Fruit fly (Drosophila melanogaster): Measurements from ENCODE around the gene CG7730.

The CG7730 gene

DNA sequence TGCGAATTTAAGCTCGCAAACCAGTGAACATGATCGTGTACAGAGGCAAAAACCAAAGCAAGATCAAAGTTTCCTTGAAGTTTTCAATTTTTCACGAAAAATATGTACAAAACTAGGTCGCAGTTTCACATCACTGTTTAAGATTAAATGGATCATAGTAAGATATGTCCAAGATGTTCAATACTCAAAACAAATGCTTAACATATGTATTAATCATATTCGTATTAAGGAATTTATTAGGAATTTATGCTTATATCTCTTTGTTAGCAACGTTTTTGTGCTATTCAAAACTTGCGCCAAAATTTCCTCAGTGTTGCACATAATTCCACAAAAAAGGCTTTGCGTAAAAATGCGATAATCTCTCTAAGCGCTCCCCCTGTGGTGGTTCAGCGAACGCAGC lies 40.0 kb upstream of the CG7730 start:
- TF ChIP-seq HLH4C (GFP tag; IDR thresholded peaks at IDR 0.05; ENCODE audit: partially characterized antibody) = no peak
- TF ChIP-seq CG12236 (GFP tag; optimal IDR thresholded peaks at IDR 0.05) = no peak
- TF ChIP-seq CG13123 (GFP tag; optimal IDR thresholded peaks at IDR 0.05) = no peak
- TF ChIP-seq pan (optimal IDR thresholded peaks at IDR 0.05) = no peak
- peak in 1 of 2 experiments; percentile 10 for TF ChIP-seq pan (GFP tag; optimal IDR thresholded peaks at IDR 0.05 in 1 of 2, IDR thresholded peaks at IDR 0.05 in 1 of 2)
- no peak for TF ChIP-seq CG15269 (tag; optimal IDR thresholded peaks at IDR 0.05)

DNA sequence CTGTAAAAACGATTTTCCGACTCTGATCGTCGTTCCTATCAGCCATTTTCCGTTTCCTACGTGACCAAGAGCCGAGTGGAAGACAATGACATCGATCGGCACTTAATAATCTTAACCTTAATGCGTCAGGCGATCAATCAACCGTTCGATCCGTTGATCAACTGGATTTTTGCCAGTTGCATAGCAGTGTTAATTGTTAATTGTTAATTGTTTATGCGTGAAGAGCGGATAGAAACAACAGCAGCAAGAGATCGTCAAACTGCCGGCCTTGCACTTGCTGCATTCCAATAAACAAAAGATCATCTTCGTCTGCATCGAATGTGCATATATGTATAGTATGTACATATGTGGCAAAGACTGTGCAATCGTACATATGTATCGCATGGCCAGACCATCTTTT lies 38.8 kb upstream of the CG7730 start:
- no peak for TF ChIP-seq CG3163 (GFP tag; optimal IDR thresholded peaks at IDR 0.05)
- TF ChIP-seq fd102C (GFP tag; optimal IDR thresholded peaks at IDR 0.05) = no peak
- TF ChIP-seq hth (optimal IDR thresholded peaks at IDR 0.05) = no peak
- TF ChIP-seq crp (GFP tag; optimal IDR thresholded peaks at IDR 0.05) = no peak
- no peak for TF ChIP-seq CG2875 (GFP tag; optimal IDR thresholded peaks at IDR 0.05)
- no peak for TF ChIP-seq E2f2 (GFP tag; IDR thresholded peaks at IDR 0.05)
- no peak for TF ChIP-seq Six4 (GFP tag; optimal IDR thresholded peaks at IDR 0.05)
- TF ChIP-seq zf30C (GFP tag; optimal IDR thresholded peaks at IDR 0.05) = no peak
- TF ChIP-seq jumu (GFP tag; optimal IDR thresholded peaks at IDR 0.05) = no peak
- no peak for TF ChIP-seq her (GFP tag; optimal IDR thresholded peaks at IDR 0.05)

DNA sequence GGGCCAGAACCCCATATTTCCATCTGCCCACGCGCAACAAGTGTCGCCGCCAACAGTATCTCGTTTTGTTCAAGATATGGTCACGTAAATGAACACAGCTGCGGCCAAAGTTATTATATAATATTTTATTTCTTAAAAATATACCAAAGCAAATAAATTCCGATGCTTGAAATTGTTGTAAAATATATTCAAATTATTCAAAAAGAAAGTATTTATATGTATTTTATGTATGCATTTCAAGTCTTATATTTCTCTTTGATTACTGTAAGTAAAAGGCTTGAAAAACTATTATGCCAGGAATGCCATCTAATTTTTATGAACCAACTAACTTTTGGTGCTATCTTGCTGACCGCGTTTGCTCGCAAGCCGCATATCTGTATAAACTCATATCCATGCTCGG lies 38.1 kb upstream of the CG7730 start:
- TF ChIP-seq CG6689 (GFP tag; IDR thresholded peaks at IDR 0.05) = no peak
- no peak for TF ChIP-seq CG10462 (GFP tag; optimal IDR thresholded peaks at IDR 0.05)
- TF ChIP-seq CG7372 (GFP tag; IDR thresholded peaks at IDR 0.05) = no peak
- no peak for TF ChIP-seq Hr3 (GFP tag; optimal IDR thresholded peaks at IDR 0.05)
- TF ChIP-seq hkb (optimal IDR thresholded peaks at IDR 0.05) = no peak
- peak; percentile 61 for TF ChIP-seq hkb (GFP tag; IDR thresholded peaks at IDR 0.05)
- TF ChIP-seq Oli (tag; optimal IDR thresholded peaks at IDR 0.05) = peak; percentile 54
- no peak for TF ChIP-seq CG8281 (tag; optimal IDR thresholded peaks at IDR 0.05)
- no peak for TF ChIP-seq CG13287 (GFP tag; IDR thresholded peaks at IDR 0.05; ENCODE audit: partially characterized antibody)
- no peak for TF ChIP-seq CG11398 (GFP tag; optimal IDR thresholded peaks at IDR 0.05)
- 0 out of 3 replicates have a peak, but pooled peaks have one; percentile 31 for TF ChIP-seq so (GFP tag; IDR thresholded peaks at IDR 0.05)
- peak in 1 of 2 experiments; percentile 9 for TF ChIP-seq Hr78 (GFP tag; optimal IDR thresholded peaks at IDR 0.05)
- no peak for TF ChIP-seq Bgb (GFP tag; IDR thresholded peaks at IDR 0.05; ENCODE audit: partially characterized antibody)
- TF ChIP-seq NFAT (GFP tag; IDR thresholded peaks at IDR 0.05) = no peak
- no peak for TF ChIP-seq btn (GFP tag; optimal IDR thresholded peaks at IDR 0.05)
- no peak for TF ChIP-seq CHES-1-like (GFP tag; optimal IDR thresholded peaks at IDR 0.05)
- TF ChIP-seq vfl (GFP tag; optimal IDR thresholded peaks at IDR 0.05) = no peak
- peak; percentile 43 for TF ChIP-seq Ssrp (tag; optimal IDR thresholded peaks at IDR 0.05)
- TF ChIP-seq CG10565 (GFP tag; optimal IDR thresholded peaks at IDR 0.05) = no peak
- peak; percentile 39 for TF ChIP-seq CG17385 (GFP tag; optimal IDR thresholded peaks at IDR 0.05)
- no peak for TF ChIP-seq mam (GFP tag; optimal IDR thresholded peaks at IDR 0.05)
- TF ChIP-seq CG12391 (tag; optimal IDR thresholded peaks at IDR 0.05) = no peak
- TF ChIP-seq CG34376 (GFP tag; optimal IDR thresholded peaks at IDR 0.05) = no peak
- no peak for TF ChIP-seq br (optimal IDR thresholded peaks at IDR 0.05)
- no peak for TF ChIP-seq ind (GFP tag; optimal IDR thresholded peaks at IDR 0.05)
- TF ChIP-seq fd96Cb (tag; optimal IDR thresholded peaks at IDR 0.05) = peak; percentile 29
- no peak for TF ChIP-seq NC2α (GFP tag; optimal IDR thresholded peaks at IDR 0.05)
- TF ChIP-seq HLHmδ (GFP tag; optimal IDR thresholded peaks at IDR 0.05) = no peak
- no peak for TF ChIP-seq B-H2 (GFP tag; optimal IDR thresholded peaks at IDR 0.05)
- TF ChIP-seq pho (GFP tag; optimal IDR thresholded peaks at IDR 0.05) = no peak
- TF ChIP-seq Drgx (GFP tag; IDR thresholded peaks at IDR 0.05) = peak; percentile 77
- peak; percentile 40 for TF ChIP-seq bcd (GFP tag; optimal IDR thresholded peaks at IDR 0.05)
- peak; percentile 32 for TF ChIP-seq Deaf1 (tag; optimal IDR thresholded peaks at IDR 0.05)
- no peak for TF ChIP-seq ac (GFP tag; optimal IDR thresholded peaks at IDR 0.05)
- TF ChIP-seq Rfx (GFP tag; IDR thresholded peaks at IDR 0.05) = peak; percentile 40
